Worm (Caenorhabditis elegans) whole organism, young adult: Measurements from ENCODE around the gene swt-5.

ENCODE experiments used
- B0035.1 ChIP-seq: sonication (generic microtip); optimal IDR thresholded peaks from 2 replicates; lab custom pipeline; 2016; ENCODE audit warnings: missing genetic modification characterization, mild to moderate bottlenecking, missing compliant biosample characterization, missing genotype, missing genetic modification reagents
- D2030.7 ChIP-seq: fragments of 200-800 bp; sonication (Bioruptor generic); IDR thresholded peaks from 2 replicates; pipeline ENCODE4 v1.3.6; 2022; ENCODE audit warnings: missing genetic modification reagents, missing genetic modification characterization, missing compliant biosample characterization
- F10E7.11 ChIP-seq: sonication (generic microtip); optimal IDR thresholded peaks from 2 replicates; lab custom pipeline; 2017; ENCODE audit warnings: mild to moderate bottlenecking, missing genetic modification characterization, moderate library complexity, missing compliant biosample characterization
- F22D6.2 ChIP-seq: sonication (generic microtip); optimal IDR thresholded peaks from 2 replicates; lab custom pipeline; 2016; ENCODE audit warnings: mild to moderate bottlenecking, missing genetic modification characterization, missing compliant biosample characterization
- F37B4.10 ChIP-seq: fragments of 200-800 bp; sonication (Bioruptor generic); IDR thresholded peaks from 2 replicates; pipeline ENCODE4 v1.3.6; 2022; ENCODE audit warnings: missing genetic modification characterization, missing compliant biosample characterization
- F55B11.4 ChIP-seq: sonication (generic microtip); optimal IDR thresholded peaks from 2 replicates; lab custom pipeline; 2016; ENCODE audit warnings: missing compliant biosample characterization, missing genetic modification characterization, borderline replicate concordance; ENCODE audit not compliant: insufficient read depth
- F57A8.1 ChIP-seq: fragments of 200-800 bp; sonication (Bioruptor generic); optimal IDR thresholded peaks from 2 replicates; lab custom pipeline; 2018; ENCODE audit warnings: mild to moderate bottlenecking, missing genetic modification characterization, moderate library complexity, missing compliant biosample characterization
- F57C9.4 ChIP-seq: sonication (generic microtip); optimal IDR thresholded peaks from 2 replicates; lab custom pipeline; 2017; ENCODE audit warnings: mild to moderate bottlenecking, missing genetic modification characterization, missing compliant biosample characterization
- Y53F4B.3 ChIP-seq: fragments of 200-800 bp; sonication (Bioruptor generic); IDR thresholded peaks from 2 replicates; pipeline ENCODE4 v1.3.6; 2022; ENCODE audit warnings: missing genetic modification reagents, missing genetic modification characterization, missing compliant biosample characterization
- Y56A3A.18 ChIP-seq: fragments of 200-800 bp; sonication (Bioruptor generic); IDR thresholded peaks from 2 replicates; pipeline ENCODE4 v1.3.6; 2022; ENCODE audit warnings: missing genetic modification reagents, missing genetic modification characterization, missing compliant biosample characterization
- Y67H2A.10 ChIP-seq: fragments of 200-800 bp; sonication (Bioruptor generic); conservative IDR thresholded peaks from 2 replicates; pipeline ENCODE4 v1.3.6; 2022; ENCODE audit warnings: missing genetic modification reagents, missing genetic modification characterization, missing compliant biosample characterization
- akir-1 ChIP-seq: fragments of 200-800 bp; sonication (Bioruptor generic); optimal IDR thresholded peaks from 2 replicates; lab custom pipeline; 2018; ENCODE audit warnings: mild to moderate bottlenecking, missing genetic modification characterization, moderate library complexity, missing compliant biosample characterization
- aptf-3 ChIP-seq: fragments of 200-800 bp; sonication (Bioruptor generic); IDR thresholded peaks from 2 replicates; pipeline ENCODE4 v1.3.6; 2022; ENCODE audit warnings: missing genetic modification characterization, missing compliant biosample characterization
- attf-3 ChIP-seq: fragments of 200-800 bp; sonication (Bioruptor generic); conservative IDR thresholded peaks from 2 replicates; pipeline ENCODE4 v1.3.6; 2022; ENCODE audit warnings: missing genetic modification reagents, missing genetic modification characterization, missing compliant biosample characterization
- bed-1 ChIP-seq: fragments of 200-800 bp; sonication (Bioruptor generic); IDR thresholded peaks from 2 replicates; pipeline ENCODE4 v1.3.6; 2022; ENCODE audit warnings: missing genetic modification reagents, missing genetic modification characterization, missing compliant biosample characterization
- ccch-3 ChIP-seq: fragments of 200-800 bp; sonication (Bioruptor generic); optimal IDR thresholded peaks from 2 replicates; lab custom pipeline; 2018; ENCODE audit warnings: mild to moderate bottlenecking, missing genetic modification characterization, missing compliant biosample characterization
- ceh-27 ChIP-seq: fragments of 200-800 bp; sonication (Bioruptor generic); optimal IDR thresholded peaks from 2 replicates; lab custom pipeline; 2018; ENCODE audit warnings: mild to moderate bottlenecking, missing genetic modification characterization, moderate library complexity, missing compliant biosample characterization
- ceh-91 ChIP-seq: fragments of 200-800 bp; sonication (Bioruptor generic); IDR thresholded peaks from 2 replicates; pipeline ENCODE4 v1.3.6; 2022; ENCODE audit warnings: missing genetic modification reagents, missing genetic modification characterization, missing compliant biosample characterization
- chd-7 ChIP-seq: sonication (generic microtip); optimal IDR thresholded peaks from 2 replicates; lab custom pipeline; 2016; ENCODE audit warnings: mild to moderate bottlenecking, missing genetic modification characterization, moderate library complexity, missing compliant biosample characterization
- dox-1 ChIP-seq: fragments of 200-800 bp; sonication (Bioruptor generic); IDR thresholded peaks from 2 replicates; pipeline ENCODE4 v1.3.6; 2022; ENCODE audit warnings: missing genetic modification reagents, missing genetic modification characterization, missing compliant biosample characterization
- egrh-3 ChIP-seq: fragments of 200-800 bp; sonication (Bioruptor generic); IDR thresholded peaks from 2 replicates; pipeline ENCODE4 v1.3.6; 2022; ENCODE audit warnings: missing genetic modification reagents, missing genetic modification characterization, missing compliant biosample characterization
- fkh-3 ChIP-seq: sonication (generic microtip); optimal IDR thresholded peaks from 2 replicates; lab custom pipeline; 2016; ENCODE audit warnings: mild to moderate bottlenecking, missing genetic modification characterization, missing compliant biosample characterization
- let-607 ChIP-seq, 2 experiments: fragments of 200-800 bp in 1 of 2; sonication (Bioruptor generic) in 1 of 2; sonication (generic microtip) in 1 of 2; optimal IDR thresholded peaks; 2 replicates each; lab custom pipeline; 2016 to 2018; ENCODE audit warnings: mild to moderate bottlenecking in 2 of 2, missing compliant biosample characterization in 2 of 2, missing genetic modification characterization in 2 of 2, moderate library complexity in 2 of 2, missing genotype in 1 of 2
- lin-26 ChIP-seq: fragments of 200-800 bp; sonication (Bioruptor generic); IDR thresholded peaks from 2 replicates; pipeline ENCODE4 v1.3.6; 2022; ENCODE audit warnings: missing genetic modification reagents, missing genetic modification characterization, missing compliant biosample characterization
- lin-35 ChIP-seq, 3 experiments: fragments of 150-350 bp in 2 of 3; sonication (generic microtip) in 1 of 3; optimal IDR thresholded peaks; 2 replicates each; lab custom pipeline; 2014 to 2018; ENCODE audit warnings: missing biosample characterization in 3 of 3, missing genetic modification characterization in 3 of 3, missing genetic modification reagents in 3 of 3
- lir-1 ChIP-seq: fragments of 200-800 bp; sonication (Bioruptor generic); conservative IDR thresholded peaks from 2 replicates; pipeline ENCODE4 v1.3.6; 2022; ENCODE audit warnings: missing genetic modification reagents, missing genetic modification characterization, missing compliant biosample characterization
- madf-10 ChIP-seq: sonication (generic microtip); optimal IDR thresholded peaks from 2 replicates; lab custom pipeline; 2016; ENCODE audit warnings: mild to moderate bottlenecking, missing genetic modification characterization, missing compliant biosample characterization
- mes-4 ChIP-seq: sonication (generic microtip); optimal IDR thresholded peaks from 2 replicates; lab custom pipeline; 2016; ENCODE audit warnings: missing genotype, missing genetic modification characterization, missing compliant biosample characterization
- nfyb-1 ChIP-seq: fragments of 200-800 bp; sonication (Bioruptor generic); IDR thresholded peaks from 2 replicates; pipeline ENCODE4 v1.3.6; 2022; ENCODE audit warnings: missing genetic modification reagents, missing genetic modification characterization, missing compliant biosample characterization
- nhr-179 ChIP-seq: sonication (generic microtip); optimal IDR thresholded peaks from 2 replicates; lab custom pipeline; 2016; ENCODE audit warnings: mild to moderate bottlenecking, missing genetic modification characterization, missing compliant biosample characterization
- nhr-27 ChIP-seq: fragments of 200-800 bp; sonication (Bioruptor generic); optimal IDR thresholded peaks from 2 replicates; lab custom pipeline; 2018; ENCODE audit warnings: mild to moderate bottlenecking, missing genetic modification characterization, moderate library complexity, missing compliant biosample characterization
- nhr-90 ChIP-seq: sonication (generic microtip); optimal IDR thresholded peaks from 2 replicates; lab custom pipeline; 2016; ENCODE audit warnings: missing genotype, mild to moderate bottlenecking, missing genetic modification characterization, missing compliant biosample characterization
- pbrm-1 ChIP-seq: fragments of 200-800 bp; sonication (Bioruptor generic); IDR thresholded peaks from 2 replicates; pipeline ENCODE4 v1.3.6; 2022; ENCODE audit warnings: missing genetic modification reagents, missing genetic modification characterization, missing compliant biosample characterization
- pha-4 ChIP-seq: fragments of 150-350 bp; sonication (generic microtip); optimal IDR thresholded peaks from 2 replicates; lab custom pipeline; 2014; ENCODE audit warnings: missing biosample characterization, missing genetic modification reagents, missing genetic modification characterization
- rec-8 ChIP-seq, 2 experiments: sonication (generic microtip); optimal IDR thresholded peaks; 2 replicates each; lab custom pipeline; 2016; ENCODE audit warnings: mild to moderate bottlenecking in 2 of 2, missing genetic modification characterization in 2 of 2, missing genetic modification reagents in 2 of 2, missing genotype in 2 of 2, missing biosample characterization in 1 of 2, missing compliant biosample characterization in 1 of 2, moderate library complexity in 1 of 2
- repo-1 ChIP-seq: sonication (generic microtip); optimal IDR thresholded peaks from 2 replicates; lab custom pipeline; 2017; ENCODE audit warnings: mild to moderate bottlenecking, missing genetic modification characterization, missing compliant biosample characterization
- rpc-1 ChIP-seq, 2 experiments: fragments of 150-350 bp in 1 of 2; sonication (generic microtip) in 1 of 2; optimal IDR thresholded peaks; 2 replicates each; lab custom pipeline; 2014 to 2018; ENCODE audit warnings: missing biosample characterization in 1 of 2, missing genetic modification characterization in 1 of 2, missing genetic modification reagents in 1 of 2, missing genotype in 1 of 2
- sdz-38 ChIP-seq: sonication (generic microtip); optimal IDR thresholded peaks from 2 replicates; lab custom pipeline; 2016; ENCODE audit warnings: missing genotype, missing genetic modification characterization, missing compliant biosample characterization
- sea-2 ChIP-seq: fragments of 200-800 bp; sonication (Bioruptor generic); IDR thresholded peaks from 2 replicates; pipeline ENCODE4 v1.3.6; 2022; ENCODE audit warnings: missing genetic modification characterization, missing compliant biosample characterization
- snpc-1.1 ChIP-seq: sonication (generic microtip); optimal IDR thresholded peaks from 2 replicates; lab custom pipeline; 2017; ENCODE audit warnings: missing genetic modification characterization, mild to moderate bottlenecking, missing compliant biosample characterization, antibody characterized with exemption, moderate library complexity, missing genotype, missing genetic modification reagents; ENCODE audit not compliant: insufficient read depth
- snpc-3.4 ChIP-seq: sonication (generic microtip); optimal IDR thresholded peaks from 2 replicates; lab custom pipeline; 2017; ENCODE audit warnings: missing genetic modification characterization, mild to moderate bottlenecking, missing compliant biosample characterization, antibody characterized with exemption, moderate library complexity, missing genotype, missing genetic modification reagents
- sptf-2 ChIP-seq: fragments of 200-800 bp; sonication (Bioruptor generic); optimal IDR thresholded peaks from 2 replicates; lab custom pipeline; 2018; ENCODE audit warnings: mild to moderate bottlenecking, missing genetic modification characterization, missing compliant biosample characterization
- tbp1 ChIP-seq: fragments of 200-800 bp; sonication (Bioruptor generic); optimal IDR thresholded peaks from 2 replicates; lab custom pipeline; 2018; ENCODE audit warnings: mild to moderate bottlenecking, missing genetic modification characterization, missing compliant biosample characterization
- tbx-9 ChIP-seq: sonication (generic microtip); optimal IDR thresholded peaks from 2 replicates; lab custom pipeline; 2016; ENCODE audit warnings: borderline replicate concordance, missing genetic modification characterization, inconsistent platforms, missing compliant biosample characterization
- unc-130 ChIP-seq: sonication (generic microtip); optimal IDR thresholded peaks from 2 replicates; lab custom pipeline; 2016; ENCODE audit warnings: missing genetic modification reagents, missing genetic modification characterization, missing compliant biosample characterization
- xnd-1 ChIP-seq: sonication (generic microtip); optimal IDR thresholded peaks from 2 replicates; lab custom pipeline; 2016; ENCODE audit warnings: missing genotype, missing genetic modification reagents, missing genetic modification characterization, missing compliant biosample characterization
- ztf-18 ChIP-seq: sonication (generic microtip); optimal IDR thresholded peaks from 2 replicates; lab custom pipeline; 2016; ENCODE audit warnings: missing genotype, mild to moderate bottlenecking, missing genetic modification characterization, missing compliant biosample characterization
- ztf-3 ChIP-seq: fragments of 200-800 bp; sonication (Bioruptor generic); optimal IDR thresholded peaks from 2 replicates; lab custom pipeline; 2018; ENCODE audit warnings: mild to moderate bottlenecking, missing genetic modification characterization, missing compliant biosample characterization

The swt-5 gene

ce11 chrV:9513590-9513989, 12.4 kb downstream of the swt-5 start, which contains the start of gene eif-2Bdelta (continued):
- TF ChIP-seq F37B4.10 (GFP tag; lab: Robert Waterston, UW) (no peak), F10E7.11 (tag; lab: Kevin White, UChicago) (no peak), Y56A3A.18 (GFP tag; lab: Robert Waterston, UW) (no peak), ztf-18 (peak; percentile 93), nhr-90 (tag; lab: Kevin White, UChicago) (no peak), fkh-3 (no peak), tbx-9 (no peak), pha-4 (no peak), ztf-3 (GFP tag; lab: Kevin White, UChicago) (no peak), akir-1 (GFP tag; lab: Kevin White, UChicago) (no peak), sdz-38 (tag; lab: Kevin White, UChicago) (no peak), nhr-179 (tag; lab: Kevin White, UChicago) (no peak), let-607 (tag; optimal IDR thresholded peaks at IDR 0.05; lab: Kevin White, UChicago) (peak in 1 of 2 experiments; percentile 23), lir-1 (GFP tag; lab: Robert Waterston, UW) (no peak), nfyb-1 (no peak), mes-4 (tag; lab: Kevin White, UChicago) (no peak), B0035.1 (tag; lab: Kevin White, UChicago) (no peak), nhr-27 (tag; lab: Kevin White, UChicago) (no peak), pbrm-1 (GFP tag; lab: Robert Waterston, UW) (0 out of 2 replicates have a peak, but pooled peaks have one; percentile 28), repo-1 (no peak), F22D6.2 (no peak), rpc-1 (optimal IDR thresholded peaks at IDR 0.05; lab: Kevin White, UChicago) (no peak), rpc-1 (tag; optimal IDR thresholded peaks at IDR 0.05; lab: Kevin White, UChicago) (no peak), sea-2 (no peak), ceh-91 (GFP tag; lab: Robert Waterston, UW) (no peak), madf-10 (tag; lab: Kevin White, UChicago) (no peak), dox-1 (GFP tag; lab: Robert Waterston, UW) (peak; percentile 49; the same call in 1 of the 2 replicates), xnd-1 (tag; lab: Kevin White, UChicago) (no peak), F57A8.1 (GFP tag; lab: Kevin White, UChicago) (no peak), egrh-3 (GFP tag; lab: Robert Waterston, UW) (no peak), ceh-27 (GFP tag; lab: Kevin White, UChicago) (no peak), rec-8 (tag; optimal IDR thresholded peaks at IDR 0.05; lab: Kevin White, UChicago) (no peak), sptf-2 (GFP tag; lab: Kevin White, UChicago) (no peak), bed-1 (GFP tag; lab: Robert Waterston, UW) (no peak), D2030.7 (no peak), lin-26 (no peak), Y67H2A.10 (no peak), chd-7 (tag; lab: Kevin White, UChicago) (no peak), tbp1 (no peak), aptf-3 (GFP tag; lab: Robert Waterston, UW) (no peak), snpc-3.4 (tag; lab: Kevin White, UChicago) (no peak), Y53F4B.3 (GFP tag; lab: Robert Waterston, UW) (no peak), snpc-1.1 (tag; lab: Kevin White, UChicago) (no peak), unc-130 (GFP tag; lab: Kevin White, UChicago) (no peak), F57C9.4 (tag; lab: Kevin White, UChicago) (no peak), attf-3 (GFP tag; lab: Robert Waterston, UW) (no peak), F55B11.4 (no peak), lin-35 (GFP tag; optimal IDR thresholded peaks at IDR 0.05; lab: Kevin White, UChicago) (peak in 1 of 3 experiments; percentile 70), ccch-3 (GFP tag; lab: Kevin White, UChicago) (no peak)
